Worm (Caenorhabditis elegans) whole organism, late embryonic: ENCODE measurements around the gene act-5.

Experiments
- ama-1 ChIP-seq: fragments of 150-350 bp; optimal IDR thresholded peaks from 2 replicates; lab custom pipeline; 2014
- ceh-31 ChIP-seq: sonication (generic microtip); optimal IDR thresholded peaks from 2 replicates; lab custom pipeline; 2016; ENCODE audit warnings: missing genetic modification characterization, missing compliant biosample characterization
- ceh-6 ChIP-seq: fragments of 200-800 bp; sonication (Bioruptor generic); optimal IDR thresholded peaks from 2 replicates; lab custom pipeline; 2018; ENCODE audit warnings: mild to moderate bottlenecking, missing genetic modification characterization, missing compliant biosample characterization
- fax-1 ChIP-seq: sonication (generic microtip); optimal IDR thresholded peaks from 2 replicates; lab custom pipeline; 2016; ENCODE audit warnings: missing genotype, missing genetic modification characterization, missing compliant biosample characterization
- fkh-10 ChIP-seq: fragments of 150-350 bp; optimal IDR thresholded peaks from 2 replicates; lab custom pipeline; 2014; ENCODE audit warnings: missing biosample characterization, missing genetic modification reagents, missing genetic modification characterization
- npax-4 ChIP-seq: sonication (generic microtip); optimal IDR thresholded peaks from 2 replicates; lab custom pipeline; 2016; ENCODE audit warnings: missing genetic modification characterization, missing compliant biosample characterization
- pag-3 ChIP-seq: sonication (generic microtip); optimal IDR thresholded peaks from 2 replicates; lab custom pipeline; 2016; ENCODE audit warnings: missing compliant biosample characterization, missing genetic modification characterization, borderline replicate concordance
- pha-4 ChIP-seq: fragments of 150-350 bp; optimal IDR thresholded peaks from 2 replicates; lab custom pipeline; 2018; ENCODE audit warnings: missing biosample characterization, missing genetic modification reagents, missing genetic modification characterization
- pros-1 ChIP-seq: fragments of 150-350 bp; optimal IDR thresholded peaks from 2 replicates; lab custom pipeline; 2014; ENCODE audit warnings: missing biosample characterization, missing genetic modification reagents, missing genetic modification characterization
- ttx-3 ChIP-seq: sonication (generic microtip); optimal IDR thresholded peaks from 2 replicates; lab custom pipeline; 2016; ENCODE audit warnings: missing genetic modification reagents, missing genetic modification characterization, missing compliant biosample characterization

ce11 chrIII:13606016-13606530 lies at the start of gene act-5:
- no peak for TF ChIP-seq ceh-6 (GFP tag; lab: Kevin White, UChicago)
- no peak for TF ChIP-seq fax-1 (tag; lab: Kevin White, UChicago)
- TF ChIP-seq pha-4: no peak
- no peak for TF ChIP-seq ttx-3 (tag; lab: Kevin White, UChicago)
- TF ChIP-seq fkh-10 (GFP tag; lab: Kevin White, UChicago): no peak
- TF ChIP-seq pag-3: no peak
- TF ChIP-seq pros-1 (tag; lab: Kevin White, UChicago): no peak
- TF ChIP-seq ceh-31 (tag; lab: Kevin White, UChicago): no peak
- TF ChIP-seq npax-4: no peak
- no peak for TF ChIP-seq ama-1
